Fruit fly (Drosophila melanogaster) S2 (cell line): ENCODE measurements around the gene Sfp24C1.

Experiments used
- CG8478 ChIP-seq: fragments of >200 bp; optimal IDR thresholded peaks from 2 replicates; lab custom pipeline; 2018
- CTCF ChIP-seq, 2 experiments: fragments of >200 bp; optimal IDR thresholded peaks; 2 replicates each; lab custom pipeline; 2018

DNA sequence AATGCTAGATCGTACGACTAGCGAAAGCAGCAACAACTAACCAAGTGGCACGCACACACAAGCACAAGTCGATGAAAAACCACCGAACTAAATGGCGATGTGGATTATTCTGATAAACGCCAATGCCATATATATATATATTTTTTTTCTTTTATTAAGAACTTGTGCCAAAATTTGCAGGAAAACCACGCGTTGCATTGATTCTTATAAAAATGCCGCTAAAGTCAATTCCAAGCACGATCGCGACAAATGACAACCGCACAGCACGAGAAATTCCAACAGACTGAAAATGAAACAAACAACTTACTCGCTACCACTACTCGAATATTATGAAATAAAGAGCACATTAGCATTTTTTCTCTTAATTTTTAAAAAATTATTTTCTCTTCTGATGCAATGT lies 43.8 kb upstream of the Sfp24C1 start, which contains the start of gene for:
- no peak for TF ChIP-seq CTCF (optimal IDR thresholded peaks at IDR 0.05; lab: Kevin White, UChicago)
- no peak for TF ChIP-seq CG8478 (lab: Kevin White, UChicago)
